Worm (Caenorhabditis elegans): ENCODE measurements around the gene trpp-9.
A peak's percentile ranks its signal among the peaks of the same experiment; 100 is the strongest.

Gene trpp-9

ce11 chrX:11617387-11617786 lies 53.7 kb downstream of the trpp-9 start, which contains the start of gene F52D10.4:
Gene F52D10.4, plus strand, starts transcription at chrX:11617470.
- TF ChIP-seq mxl-2 (GFP tag; conservative IDR thresholded peaks at IDR 0.05): no peak
- TF ChIP-seq unc-62 (GFP tag; optimal IDR thresholded peaks at IDR 0.05 in 1 of 2): peak in 1 of 2 experiments; percentile 62
- TF ChIP-seq unc-62 (tag; optimal IDR thresholded peaks at IDR 0.05): no peak
